Fruit fly (Drosophila melanogaster) whole organism, embryonic: ENCODE data around the gene Arp8.
A peak's percentile ranks its signal among the peaks of the same experiment; 100 is the strongest.

Source experiments
- Bgb ChIP-seq: fragments of 200-800 bp; sonication (Bioruptor generic); IDR thresholded peaks from 2 replicates; pipeline ENCODE4 v1.3.6; 2022; ENCODE audit warnings: missing biosample characterization, missing genetic modification characterization; ENCODE audit not compliant: partially characterized antibody
- Bteb2 ChIP-seq: fragments of 200-800 bp; sonication (Bioruptor generic); optimal IDR thresholded peaks from 2 replicates; lab custom pipeline; 2016; ENCODE audit warnings: missing biosample characterization, missing genetic modification characterization
- CG10462 ChIP-seq: fragments of 200-800 bp; sonication (Bioruptor generic); optimal IDR thresholded peaks from 2 replicates; lab custom pipeline; 2016; ENCODE audit warnings: missing biosample characterization, missing genetic modification characterization
- CG11247 ChIP-seq: fragments of 200-800 bp; sonication (Bioruptor generic); IDR thresholded peaks from 2 replicates; pipeline ENCODE4 v1.3.6; 2022; ENCODE audit warnings: missing biosample characterization, missing genetic modification characterization
- CG11456 ChIP-seq: fragments of 200-800 bp; sonication (Bioruptor generic); IDR thresholded peaks from 3 replicates; pipeline ENCODE4 v1.3.6; 2022; ENCODE audit warnings: missing biosample characterization, missing genetic modification characterization
- CG12942 ChIP-seq: fragments of 200-800 bp; sonication (Bioruptor generic); optimal IDR thresholded peaks from 3 replicates; lab custom pipeline; 2016; ENCODE audit warnings: missing biosample characterization, missing genetic modification characterization
- CG14014 ChIP-seq: fragments of 200-800 bp; sonication (Bioruptor generic); IDR thresholded peaks from 2 replicates; pipeline ENCODE4 v1.3.6; 2022; ENCODE audit warnings: missing biosample characterization, missing genetic modification characterization
- CG14050 ChIP-seq: fragments of 200-800 bp; sonication (Bioruptor generic); IDR thresholded peaks from 3 replicates; pipeline ENCODE4 v1.3.6; 2022; ENCODE audit warnings: missing biosample characterization, missing genetic modification characterization
- CG14667 ChIP-seq: fragments of 200-800 bp; sonication (Bioruptor generic); IDR thresholded peaks from 2 replicates; pipeline ENCODE4 v1.3.6; 2022; ENCODE audit warnings: missing biosample characterization, missing genetic modification characterization
- CG14710 ChIP-seq: fragments of 200-800 bp; sonication (Bioruptor generic); optimal IDR thresholded peaks from 3 replicates; lab custom pipeline; 2019; ENCODE audit warnings: missing biosample characterization, mild to moderate bottlenecking, missing genetic modification characterization, moderate library complexity
- CG15696 ChIP-seq: fragments of 200-800 bp; sonication (Bioruptor generic); optimal IDR thresholded peaks from 2 replicates; lab custom pipeline; 2019; ENCODE audit warnings: missing biosample characterization, mild to moderate bottlenecking, missing genetic modification characterization, moderate library complexity
- CG1603 ChIP-seq: fragments of 200-800 bp; sonication (Bioruptor generic); optimal IDR thresholded peaks from 2 replicates; lab custom pipeline; 2019; ENCODE audit warnings: missing biosample characterization, mild to moderate bottlenecking, missing genetic modification characterization, moderate library complexity
- CG17186 ChIP-seq: fragments of 200-800 bp; sonication (Bioruptor generic); optimal IDR thresholded peaks from 3 replicates; lab custom pipeline; 2017; ENCODE audit warnings: missing biosample characterization, missing genetic modification reagents, missing genetic modification characterization
- CG17568 ChIP-seq: fragments of 200-800 bp; sonication (Bioruptor generic); optimal IDR thresholded peaks from 2 replicates; lab custom pipeline; 2018; ENCODE audit warnings: missing biosample characterization, mild to moderate bottlenecking, missing genetic modification characterization, moderate library complexity
- CG34224 ChIP-seq: fragments of 200-800 bp; sonication (Bioruptor generic); IDR thresholded peaks from 3 replicates; pipeline ENCODE4 v1.3.6; 2022; ENCODE audit warnings: missing biosample characterization, missing genetic modification characterization; ENCODE audit not compliant: partially characterized antibody
- CG34422 ChIP-seq: fragments of 200-800 bp; sonication (Bioruptor generic); IDR thresholded peaks from 3 replicates; pipeline ENCODE4 v1.3.6; 2022; ENCODE audit warnings: missing biosample characterization, missing genetic modification characterization
- CG5953 ChIP-seq: fragments of 200-800 bp; sonication (Bioruptor generic); IDR thresholded peaks from 2 replicates; pipeline ENCODE4 v1.3.6; 2022; ENCODE audit warnings: missing biosample characterization, missing genetic modification characterization
- CG6791 ChIP-seq: fragments of 200-800 bp; sonication (Bioruptor generic); IDR thresholded peaks from 3 replicates; pipeline ENCODE4 v1.3.6; 2022; ENCODE audit warnings: missing biosample characterization, missing genetic modification characterization; ENCODE audit not compliant: partially characterized antibody
- CG7372 ChIP-seq: fragments of 200-800 bp; sonication (Bioruptor generic); IDR thresholded peaks from 2 replicates; pipeline ENCODE4 v1.3.6; 2022; ENCODE audit warnings: missing biosample characterization, missing genetic modification characterization
- CG9215 ChIP-seq: fragments of 200-800 bp; sonication (Bioruptor generic); IDR thresholded peaks from 2 replicates; pipeline ENCODE4 v1.3.6; 2022; ENCODE audit warnings: missing biosample characterization, missing genetic modification characterization
- CG9932 ChIP-seq: fragments of 200-800 bp; sonication (Bioruptor generic); IDR thresholded peaks from 2 replicates; pipeline ENCODE4 v1.3.6; 2022; ENCODE audit warnings: missing biosample characterization, missing genetic modification characterization
- Gsc ChIP-seq: fragments of 200-800 bp; sonication (Bioruptor generic); IDR thresholded peaks from 2 replicates; pipeline ENCODE4 v1.3.6; 2022; ENCODE audit warnings: missing biosample characterization, missing genetic modification characterization
- HHEX ChIP-seq: fragments of 200-800 bp; sonication (Bioruptor generic); optimal IDR thresholded peaks from 3 replicates; lab custom pipeline; 2017; ENCODE audit warnings: missing biosample characterization, mild to moderate bottlenecking, missing genetic modification characterization, missing genetic modification reagents
- Kr ChIP-seq: fragments of 200-800 bp; sonication (Bioruptor generic); optimal IDR thresholded peaks from 2 replicates; lab custom pipeline; 2017; ENCODE audit warnings: missing biosample characterization, mild to moderate bottlenecking, missing genetic modification characterization
- Lhr ChIP-seq: fragments of 200-800 bp; sonication (Bioruptor generic); optimal IDR thresholded peaks from 3 replicates; lab custom pipeline; 2017; ENCODE audit warnings: mild to moderate bottlenecking, missing biosample characterization, missing genetic modification reagents, missing genetic modification characterization
- Meics ChIP-seq: fragments of 200-800 bp; sonication (Bioruptor generic); optimal IDR thresholded peaks from 2 replicates; lab custom pipeline; 2017; ENCODE audit warnings: missing biosample characterization, mild to moderate bottlenecking, missing genetic modification characterization
- Neu2 ChIP-seq: fragments of 200-800 bp; sonication (Bioruptor generic); optimal IDR thresholded peaks from 3 replicates; lab custom pipeline; 2016; ENCODE audit warnings: missing biosample characterization, missing genetic modification characterization, borderline replicate concordance
- Nf-YA ChIP-seq: fragments of 200-800 bp; sonication (Bioruptor generic); IDR thresholded peaks from 2 replicates; pipeline ENCODE4 v1.3.6; 2022; ENCODE audit warnings: missing biosample characterization, missing genetic modification characterization
- Ravus ChIP-seq: fragments of 200-800 bp; sonication (Bioruptor generic); IDR thresholded peaks from 2 replicates; pipeline ENCODE4 v1.3.6; 2022; ENCODE audit warnings: missing biosample characterization, missing genetic modification characterization
- Taf1 ChIP-seq: fragments of 200-800 bp; sonication (Bioruptor generic); IDR thresholded peaks from 2 replicates; pipeline ENCODE4 v1.3.6; 2022; ENCODE audit warnings: missing biosample characterization, missing genetic modification characterization
- Trl ChIP-seq, 3 experiments: fragments of >200 bp in 2 of 3; fragments of 200-800 bp in 1 of 3; sonication (Bioruptor generic) in 1 of 3; optimal IDR thresholded peaks; 2 replicates in 1 of 3; 3 replicates in 2 of 3; lab custom pipeline; 2016 to 2017; ENCODE audit warnings: missing biosample characterization in 1 of 3, missing genetic modification characterization in 1 of 3
- amos ChIP-seq: fragments of 200-800 bp; sonication (Bioruptor generic); IDR thresholded peaks from 2 replicates; pipeline ENCODE4 v1.3.6; 2022; ENCODE audit warnings: missing biosample characterization, missing genetic modification characterization; ENCODE audit not compliant: partially characterized antibody
- cg ChIP-seq: fragments of 200-800 bp; sonication (Bioruptor generic); optimal IDR thresholded peaks from 3 replicates; lab custom pipeline; 2019; ENCODE audit warnings: missing biosample characterization, mild to moderate bottlenecking, missing genetic modification characterization, moderate library complexity
- ci ChIP-seq: fragments of 200-800 bp; sonication (Bioruptor generic); IDR thresholded peaks from 3 replicates; pipeline ENCODE4 v1.3.6; 2022; ENCODE audit warnings: missing biosample characterization, missing genetic modification characterization
- dysf ChIP-seq: fragments of 200-800 bp; sonication (Bioruptor generic); IDR thresholded peaks from 3 replicates; pipeline ENCODE4 v1.3.6; 2022; ENCODE audit warnings: missing biosample characterization, missing genetic modification characterization
- eyg ChIP-seq: fragments of 200-800 bp; sonication (Bioruptor generic); optimal IDR thresholded peaks from 3 replicates; lab custom pipeline; 2016; ENCODE audit warnings: missing biosample characterization, missing genetic modification characterization
- fu2 ChIP-seq: fragments of 200-800 bp; sonication (Bioruptor generic); optimal IDR thresholded peaks from 2 replicates; lab custom pipeline; 2016; ENCODE audit warnings: missing biosample characterization, missing genetic modification characterization
- gce ChIP-seq: fragments of 200-800 bp; sonication (Bioruptor generic); IDR thresholded peaks from 3 replicates; pipeline ENCODE4 v1.3.6; 2022; ENCODE audit warnings: missing biosample characterization, missing genetic modification characterization
- gfzf ChIP-seq: fragments of 200-800 bp; sonication (Bioruptor generic); optimal IDR thresholded peaks from 2 replicates; lab custom pipeline; 2016; ENCODE audit warnings: missing biosample characterization, mild to moderate bottlenecking, missing genetic modification characterization, moderate library complexity
- lab ChIP-seq: fragments of 200-800 bp; sonication (Bioruptor generic); optimal IDR thresholded peaks from 3 replicates; lab custom pipeline; 2017; ENCODE audit warnings: missing biosample characterization, missing genetic modification characterization, mild to moderate bottlenecking, moderate library complexity, missing genetic modification reagents
- lov ChIP-seq, 2 experiments: fragments of 200-800 bp in 1 of 2; fragments of >200 bp in 1 of 2; sonication (Bioruptor generic) in 1 of 2; IDR thresholded peaks in 1 of 2; optimal IDR thresholded peaks in 1 of 2; 2 replicates in 1 of 2; 3 replicates in 1 of 2; pipeline versions ENCODE4 v1.3.6 to Lab custom; 2017 to 2022; ENCODE audit warnings: missing biosample characterization in 1 of 2, missing genetic modification characterization in 1 of 2
- luna ChIP-seq: fragments of 200-800 bp; sonication (Bioruptor generic); optimal IDR thresholded peaks from 2 replicates; lab custom pipeline; 2016; ENCODE audit warnings: missing biosample characterization, missing genetic modification characterization
- rib ChIP-seq: fragments of 200-800 bp; sonication (Bioruptor generic); IDR thresholded peaks from 2 replicates; pipeline ENCODE4 v1.3.6; 2022; ENCODE audit warnings: missing biosample characterization, missing genetic modification characterization
- sim ChIP-seq: fragments of 200-800 bp; sonication (Bioruptor generic); IDR thresholded peaks from 2 replicates; pipeline ENCODE4 v1.3.6; 2022; ENCODE audit warnings: missing biosample characterization, missing genetic modification characterization
- slbo ChIP-seq: fragments of 200-800 bp; sonication (Bioruptor generic); IDR thresholded peaks from 2 replicates; pipeline ENCODE4 v1.3.6; 2022; ENCODE audit warnings: missing biosample characterization, missing genetic modification characterization
- sna ChIP-seq: fragments of 200-800 bp; sonication (Bioruptor generic); IDR thresholded peaks from 2 replicates; pipeline ENCODE4 v1.3.6; 2022; ENCODE audit warnings: missing biosample characterization, missing genetic modification characterization; ENCODE audit not compliant: partially characterized antibody
- tin ChIP-seq: fragments of 200-800 bp; sonication (Bioruptor generic); optimal IDR thresholded peaks from 3 replicates; lab custom pipeline; 2016; ENCODE audit warnings: missing biosample characterization, missing genetic modification characterization
- tio ChIP-seq: fragments of 200-800 bp; sonication (Bioruptor generic); optimal IDR thresholded peaks from 2 replicates; lab custom pipeline; 2017; ENCODE audit warnings: missing biosample characterization, missing genetic modification characterization, inconsistent platforms
- z ChIP-seq: fragments of 200-800 bp; sonication (Bioruptor generic); IDR thresholded peaks from 3 replicates; pipeline ENCODE4 v1.3.6; 2022; ENCODE audit warnings: missing biosample characterization, missing genetic modification characterization
- zen2 ChIP-seq: fragments of 200-800 bp; sonication (Bioruptor generic); IDR thresholded peaks from 3 replicates; pipeline ENCODE4 v1.3.6; 2022; ENCODE audit warnings: missing biosample characterization, missing genetic modification characterization; ENCODE audit not compliant: partially characterized antibody

Gene Arp8

dm6 chrX:17820252-17820651 is 40.3 kb downstream of the Arp8 start (continued):
- no peak for TF ChIP-seq Meics (GFP tag; lab: Kevin White, UChicago)
- TF ChIP-seq CG14667 (GFP tag; lab: Robert Waterston, UW) = no peak
- TF ChIP-seq lov (optimal IDR thresholded peaks at IDR 0.05; lab: Kevin White, UChicago) = no peak
- TF ChIP-seq lov (GFP tag; IDR thresholded peaks at IDR 0.05; lab: Robert Waterston, UW) = no peak
- TF ChIP-seq amos = peak; percentile 59
- TF ChIP-seq Nf-YA (GFP tag; lab: Robert Waterston, UW) = no peak
- TF ChIP-seq CG14710 (tag; lab: Kevin White, UChicago) = peak; percentile 4
- TF ChIP-seq Gsc (GFP tag; lab: Robert Waterston, UW) = no peak
- no peak for TF ChIP-seq CG34224 (GFP tag; lab: Robert Waterston, UW)
- no peak for TF ChIP-seq Trl (optimal IDR thresholded peaks at IDR 0.05; lab: Kevin White, UChicago)
- TF ChIP-seq Trl (GFP tag; optimal IDR thresholded peaks at IDR 0.05; lab: Kevin White, UChicago) = no peak
- no peak for TF ChIP-seq zen2 (GFP tag; lab: Robert Waterston, UW)
- no peak for TF ChIP-seq HHEX (GFP tag; lab: Kevin White, UChicago)
- TF ChIP-seq CG34422 (GFP tag; lab: Robert Waterston, UW) = no peak
- TF ChIP-seq CG9932 (GFP tag; lab: Robert Waterston, UW) = peak; percentile 58
- TF ChIP-seq slbo (GFP tag; lab: Robert Waterston, UW) = peak; percentile 59; the same call in 1 of the 2 replicates
- TF ChIP-seq eyg (GFP tag; lab: Kevin White, UChicago) = no peak
- TF ChIP-seq Neu2 (GFP tag; lab: Kevin White, UChicago) = no peak
- no peak for TF ChIP-seq CG10462 (GFP tag; lab: Kevin White, UChicago)
- peak; percentile 23 for TF ChIP-seq cg (GFP tag; lab: Kevin White, UChicago)
- no peak for TF ChIP-seq z (GFP tag; lab: Robert Waterston, UW)
- peak; percentile 29 for TF ChIP-seq CG12942 (GFP tag; lab: Kevin White, UChicago)
- peak; percentile 60 for TF ChIP-seq CG11247 (GFP tag; lab: Robert Waterston, UW)
- no peak for TF ChIP-seq rib (GFP tag; lab: Robert Waterston, UW)
- TF ChIP-seq CG17568 (GFP tag; lab: Kevin White, UChicago) = no peak
- peak; percentile 7; the same call in 1 of the 2 replicates for TF ChIP-seq CG7372 (GFP tag; lab: Robert Waterston, UW)
- TF ChIP-seq fu2 (GFP tag; lab: Kevin White, UChicago) = no peak
- no peak for TF ChIP-seq CG14050 (GFP tag; lab: Robert Waterston, UW)
- TF ChIP-seq Ravus (GFP tag; lab: Robert Waterston, UW) = no peak
- 0 out of 3 replicates have a peak, but pooled peaks have one; percentile 40 for TF ChIP-seq ci (GFP tag; lab: Robert Waterston, UW)
- no peak for TF ChIP-seq CG6791
- peak; percentile 42; the same call in 1 of the 3 replicates for TF ChIP-seq dysf
- no peak for TF ChIP-seq Taf1 (GFP tag; lab: Robert Waterston, UW)
- TF ChIP-seq Bteb2 = no peak
- TF ChIP-seq sim = no peak
- TF ChIP-seq CG17186 (GFP tag; lab: Kevin White, UChicago) = no peak
- TF ChIP-seq tio (GFP tag; lab: Kevin White, UChicago) = no peak
- no peak for TF ChIP-seq Kr
- peak; percentile 56 for TF ChIP-seq Lhr (GFP tag; lab: Kevin White, UChicago)
- no peak for TF ChIP-seq sna (GFP tag; lab: Robert Waterston, UW)
- TF ChIP-seq CG15696 (tag; lab: Kevin White, UChicago) = peak; percentile 51
- TF ChIP-seq luna (GFP tag; lab: Kevin White, UChicago) = no peak
- no peak; the same call in 1 of the 2 replicates for TF ChIP-seq CG9215 (GFP tag; lab: Robert Waterston, UW)
- peak; percentile 28 for TF ChIP-seq tin
- no peak for TF ChIP-seq CG5953
- no peak for TF ChIP-seq CG14014
- no peak for TF ChIP-seq gce (GFP tag; lab: Robert Waterston, UW)
- TF ChIP-seq CG11456 (GFP tag; lab: Robert Waterston, UW) = peak; percentile 80; the same call in 2 of the 3 replicates
- TF ChIP-seq Bgb (GFP tag; lab: Robert Waterston, UW) = peak; percentile 56
- no peak for TF ChIP-seq gfzf (GFP tag; lab: Kevin White, UChicago)
- no peak for TF ChIP-seq lab
- TF ChIP-seq CG1603 (tag; lab: Kevin White, UChicago) = peak; percentile 52
